Worm (Caenorhabditis elegans): ENCODE measurements around the gene epn-1.

Gene epn-1

ce11 chrX:14853712-14854217, 35.5 kb upstream of the epn-1 start, which contains the start of the genes C27C12.1 and C27C12.4 (continued):
- peak; percentile 83 for TF ChIP-seq gmeb-1 (tag; optimal IDR thresholded peaks at IDR 0.05)
- peak; percentile 64 to 89 for TF ChIP-seq lsy-2 (tag; optimal IDR thresholded peaks at IDR 0.05)
- no peak for TF ChIP-seq unc-39 (tag; optimal IDR thresholded peaks at IDR 0.05)
- peak; percentile 79 for TF ChIP-seq egl-27 (tag; optimal IDR thresholded peaks at IDR 0.05)
- TF ChIP-seq ZK546.5 (tag; optimal IDR thresholded peaks at IDR 0.05): no peak
- TF ChIP-seq alr-1 (tag; optimal IDR thresholded peaks at IDR 0.05): no peak

ce11 chrX:14851904-14852303, 33.6 kb upstream of the epn-1 start:
- TF ChIP-seq nhr-6 (tag; optimal IDR thresholded peaks at IDR 0.05): no peak
- TF ChIP-seq lin-13 (GFP tag; optimal IDR thresholded peaks at IDR 0.05): no peak
- TF ChIP-seq blmp-1 (tag; optimal IDR thresholded peaks at IDR 0.05; ENCODE audit: insufficient read depth): no peak
- no peak for TF ChIP-seq nhr-237 (tag; optimal IDR thresholded peaks at IDR 0.05)
- TF ChIP-seq elt-3 (tag; optimal IDR thresholded peaks at IDR 0.05): no peak
- no peak for TF ChIP-seq nhr-25 (tag; optimal IDR thresholded peaks at IDR 0.05)
- no peak for TF ChIP-seq aly-2 (tag; optimal IDR thresholded peaks at IDR 0.05)
- no peak for TF ChIP-seq sem-4 (tag; optimal IDR thresholded peaks at IDR 0.05)
- TF ChIP-seq alr-1 (tag; optimal IDR thresholded peaks at IDR 0.05): no peak
- TF ChIP-seq F13H6.1 (tag; optimal IDR thresholded peaks at IDR 0.05): no peak
- no peak for TF ChIP-seq nhr-77 (tag; optimal IDR thresholded peaks at IDR 0.05)
- no peak for TF ChIP-seq mab-5 (tag; optimal IDR thresholded peaks at IDR 0.05)
- no peak for TF ChIP-seq R02D3.7 (tag; optimal IDR thresholded peaks at IDR 0.05)
- TF ChIP-seq ztf-1 (GFP tag; conservative IDR thresholded peaks at IDR 0.05): no peak

ce11 chrX:14849054-14849453, 30.7 kb upstream of the epn-1 start, which contains the start of gene acd-3:
Gene acd-3 (plus strand): TSS chrX:14849275.
- no peak for TF ChIP-seq ZK546.5 (tag; optimal IDR thresholded peaks at IDR 0.05)
- TF ChIP-seq nhr-6 (tag; optimal IDR thresholded peaks at IDR 0.05): no peak
- TF ChIP-seq ceh-82 (tag; optimal IDR thresholded peaks at IDR 0.05): no peak
- peak; percentile 50 for TF ChIP-seq fos-1 (tag; optimal IDR thresholded peaks at IDR 0.05)
- TF ChIP-seq dmd-4 (tag; optimal IDR thresholded peaks at IDR 0.05): no peak
- TF ChIP-seq mab-5 (tag; optimal IDR thresholded peaks at IDR 0.05): no peak
- no peak for TF ChIP-seq nhr-12 (tag; optimal IDR thresholded peaks at IDR 0.05)
- no peak for TF ChIP-seq lin-39 (tag; optimal IDR thresholded peaks at IDR 0.05)
- no peak for TF ChIP-seq nhr-77 (tag; optimal IDR thresholded peaks at IDR 0.05)
- no peak for TF ChIP-seq sma-3 (GFP tag; optimal IDR thresholded peaks at IDR 0.05)
- peak; percentile 34 for TF ChIP-seq crh-2 (tag; optimal IDR thresholded peaks at IDR 0.05)
- TF ChIP-seq alr-1 (tag; optimal IDR thresholded peaks at IDR 0.05): no peak

- no peak for TF ChIP-seq ztf-4 (tag; optimal IDR thresholded peaks at IDR 0.05)
- TF ChIP-seq lin-13 (GFP tag; optimal IDR thresholded peaks at IDR 0.05): no peak
- no peak for TF ChIP-seq ceh-16 (tag; optimal IDR thresholded peaks at IDR 0.05)
- no peak for TF ChIP-seq snpc-4 (tag; optimal IDR thresholded peaks at IDR 0.05)
- TF ChIP-seq zag-1 (tag; optimal IDR thresholded peaks at IDR 0.05): no peak
- no peak for TF ChIP-seq gmeb-1 (tag; optimal IDR thresholded peaks at IDR 0.05)
- no peak for TF ChIP-seq ztf-1 (GFP tag; conservative IDR thresholded peaks at IDR 0.05)
- TF ChIP-seq elt-3 (tag; optimal IDR thresholded peaks at IDR 0.05): no peak
- TF ChIP-seq C34F6.9 (tag; optimal IDR thresholded peaks at IDR 0.05): no peak
- no peak for TF ChIP-seq nhr-237 (tag; optimal IDR thresholded peaks at IDR 0.05)
- no peak for TF ChIP-seq F13H6.1 (tag; optimal IDR thresholded peaks at IDR 0.05)
- no peak for TF ChIP-seq nhr-12 (tag; optimal IDR thresholded peaks at IDR 0.05)
- no peak for TF ChIP-seq blmp-1 (tag; optimal IDR thresholded peaks at IDR 0.05; ENCODE audit: insufficient read depth)
- no peak for TF ChIP-seq sem-4 (tag; optimal IDR thresholded peaks at IDR 0.05)
Observed at ce11 chrX:14845637-14846036, 27.3 kb upstream of the epn-1 start, which contains the start of gene egrh-1. Gene egrh-1 (plus strand): TSS chrX:14845937.

- TF ChIP-seq sem-4 (tag; optimal IDR thresholded peaks at IDR 0.05): no peak
- peak; percentile 14 for TF ChIP-seq sma-9 (GFP tag; optimal IDR thresholded peaks at IDR 0.05)
- TF ChIP-seq sma-9 (tag; optimal IDR thresholded peaks at IDR 0.05): no peak
- TF ChIP-seq fos-1 (tag; optimal IDR thresholded peaks at IDR 0.05): peak; percentile 81
Observed at ce11 chrX:14844481-14844880, 26.2 kb upstream of the epn-1 start.

Data from whole organism, L2 larva.